Fruit fly (Drosophila melanogaster): ENCODE data around the gene Pfdn4.
A peak's percentile ranks its signal among the peaks of the same experiment; 100 is the strongest.

Gene Pfdn4

dm6 chr3L:5359208-5360003, 8.4 kb downstream of the Pfdn4 start, which contains the start of gene Klp64D (continued):
- TF ChIP-seq CG14860 (GFP tag; IDR thresholded peaks at IDR 0.05; ENCODE audit: partially characterized antibody) (no peak), otp (GFP tag; IDR thresholded peaks at IDR 0.05) (no peak), gsb (GFP tag; IDR thresholded peaks at IDR 0.05) (no peak), hbn (GFP tag; IDR thresholded peaks at IDR 0.05; ENCODE audit: partially characterized antibody) (0 out of 2 replicates have a peak, but pooled peaks have one; percentile 35), CG13424 (tag; optimal IDR thresholded peaks at IDR 0.05) (peak; percentile 58), Mes4 (GFP tag; optimal IDR thresholded peaks at IDR 0.05) (no peak), Eip74EF (GFP tag; optimal IDR thresholded peaks at IDR 0.05) (no peak), CG32772 (GFP tag; IDR thresholded peaks at IDR 0.05) (peak; percentile 44; the same call in 1 of the 2 replicates), sima (GFP tag; optimal IDR thresholded peaks at IDR 0.05) (no peak), ato (GFP tag; IDR thresholded peaks at IDR 0.05; ENCODE audit: partially characterized antibody) (no peak), seq (GFP tag; IDR thresholded peaks at IDR 0.05) (no peak), wdn (GFP tag; IDR thresholded peaks at IDR 0.05) (no peak), ewg (GFP tag; optimal IDR thresholded peaks at IDR 0.05) (no peak), CG7372 (GFP tag; IDR thresholded peaks at IDR 0.05) (no peak), CG10321 (GFP tag; IDR thresholded peaks at IDR 0.05) (no peak), vnd (GFP tag; IDR thresholded peaks at IDR 0.05; ENCODE audit: partially characterized antibody) (no peak), CG15011 (GFP tag; optimal IDR thresholded peaks at IDR 0.05) (no peak), ems (GFP tag; optimal IDR thresholded peaks at IDR 0.05) (no peak), tll (GFP tag; optimal IDR thresholded peaks at IDR 0.05) (no peak), chn (GFP tag; optimal IDR thresholded peaks at IDR 0.05) (no peak), cwo (GFP tag; optimal IDR thresholded peaks at IDR 0.05) (no peak), GATAe (GFP tag; conservative IDR thresholded peaks at IDR 0.05) (no peak), sim (GFP tag; IDR thresholded peaks at IDR 0.05) (no peak), lmd (GFP tag; IDR thresholded peaks at IDR 0.05) (peak; percentile 21; the same call in 1 of the 2 replicates), CG10565 (GFP tag; optimal IDR thresholded peaks at IDR 0.05) (no peak), shn (GFP tag; optimal IDR thresholded peaks at IDR 0.05) (no peak), Atf6 (GFP tag; IDR thresholded peaks at IDR 0.05) (no peak), stc (GFP tag; IDR thresholded peaks at IDR 0.05) (0 out of 2 replicates have a peak, but pooled peaks have one; percentile 19), bcd (GFP tag; optimal IDR thresholded peaks at IDR 0.05) (no peak), crp (GFP tag; optimal IDR thresholded peaks at IDR 0.05) (peak in 1 of 2 experiments; percentile 54), toy (GFP tag; IDR thresholded peaks at IDR 0.05) (no peak), CG30403 (GFP tag; optimal IDR thresholded peaks at IDR 0.05) (no peak), Jarid2 (GFP tag; optimal IDR thresholded peaks at IDR 0.05) (no peak), Pdp1 (GFP tag; optimal IDR thresholded peaks at IDR 0.05) (peak in 1 of 2 experiments; percentile 36), CG9797 (GFP tag; optimal IDR thresholded peaks at IDR 0.05) (no peak), CG2889 (GFP tag; IDR thresholded peaks at IDR 0.05) (no peak), CG1647 (GFP tag; optimal IDR thresholded peaks at IDR 0.05) (no peak), wor (GFP tag; IDR thresholded peaks at IDR 0.05) (no peak), Opbp (GFP tag; IDR thresholded peaks at IDR 0.05; ENCODE audit: partially characterized antibody) (no peak), nerfin-1 (tag; optimal IDR thresholded peaks at IDR 0.05) (no peak), Aef1 (GFP tag; IDR thresholded peaks at IDR 0.05) (no peak), Gug (GFP tag; IDR thresholded peaks at IDR 0.05) (no peak), cg (GFP tag; optimal IDR thresholded peaks at IDR 0.05) (peak; percentile 55), NfI (GFP tag; optimal IDR thresholded peaks at IDR 0.05) (peak; percentile 51), Oli (tag; optimal IDR thresholded peaks at IDR 0.05) (no peak), tx (GFP tag; optimal IDR thresholded peaks at IDR 0.05) (no peak), gro (GFP tag; optimal IDR thresholded peaks at IDR 0.05) (no peak), wek (GFP tag; optimal IDR thresholded peaks at IDR 0.05) (no peak)
